Worm (Caenorhabditis elegans) whole organism, L4/young adult: ENCODE results near the gene ptr-22.

Experiments used
- W03F9.2 ChIP-seq: fragments of 150-350 bp; optimal IDR thresholded peaks from 2 replicates; lab custom pipeline; 2014; ENCODE audit warnings: missing biosample characterization, missing genetic modification characterization
- dao-5 ChIP-seq: sonication (generic microtip); optimal IDR thresholded peaks from 2 replicates; lab custom pipeline; 2016; ENCODE audit warnings: missing genotype, missing genetic modification characterization, moderate library complexity, missing compliant biosample characterization
- him-1 ChIP-seq: sonication (generic microtip); optimal IDR thresholded peaks from 2 replicates; lab custom pipeline; 2016; ENCODE audit warnings: missing genotype, missing genetic modification reagents, missing genetic modification characterization, missing compliant biosample characterization

ce11 chrV:18909682-18910081 lies 21.5 kb downstream of the ptr-22 start:
- TF ChIP-seq him-1 (tag; lab: Kevin White, UChicago) (no peak), dao-5 (tag; lab: Kevin White, UChicago) (no peak), W03F9.2 (no peak)
